Fruit fly (Drosophila melanogaster) whole organism: Measurements from ENCODE around the gene CG31431.

Experiments
- pan ChIP-seq: fragments of >200 bp; optimal IDR thresholded peaks from 2 replicates; lab custom pipeline; 2017
- psq ChIP-seq: fragments of >200 bp; optimal IDR thresholded peaks from 2 replicates; lab custom pipeline; 2017

dm6 chr3R:21892450-21892849, 22.0 kb downstream of the CG31431 start:
- no peak for TF ChIP-seq pan (lab: Kevin White, UChicago)
- TF ChIP-seq psq (lab: Kevin White, UChicago) = no peak
